Worm (Caenorhabditis elegans): ENCODE data around the gene gpd-4.

DNA sequence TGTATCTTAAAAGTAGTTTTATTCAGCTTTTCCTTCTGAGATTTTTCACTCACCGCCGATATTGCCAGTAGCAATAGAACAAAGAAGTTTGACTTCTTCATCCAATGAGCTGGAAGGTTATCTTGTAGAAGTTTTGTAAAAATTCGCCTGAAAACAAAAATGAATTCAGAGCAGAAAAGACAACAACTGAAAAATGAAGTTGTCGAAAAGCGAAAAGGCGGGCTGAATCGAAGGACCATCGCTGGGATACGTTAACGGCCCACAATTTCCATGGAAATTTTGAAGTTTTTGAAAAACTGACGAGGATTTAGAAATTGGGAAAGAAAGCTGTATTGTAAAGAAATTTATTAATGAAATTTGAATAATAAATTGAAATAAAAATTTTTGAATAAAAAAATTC, 49.3 kb upstream of the gpd-4 start, which contains the start of gene lov-1:
- TF ChIP-seq nhr-28 (tag; optimal IDR thresholded peaks at IDR 0.05) (no peak), blmp-1 (tag; optimal IDR thresholded peaks at IDR 0.05) (no peak), cnd-1 (tag; optimal IDR thresholded peaks at IDR 0.05) (no peak), ceh-83 (GFP tag; optimal IDR thresholded peaks at IDR 0.05) (no peak), drap-1 (GFP tag; optimal IDR thresholded peaks at IDR 0.05) (no peak), elt-1 (tag; optimal IDR thresholded peaks at IDR 0.05; ENCODE audit: borderline replicate concordance, insufficient read depth) (no peak), nhr-2 (tag; optimal IDR thresholded peaks at IDR 0.05) (no peak), nhr-12 (tag; optimal IDR thresholded peaks at IDR 0.05) (no peak), bed-3 (GFP tag; optimal IDR thresholded peaks at IDR 0.05) (no peak), ham-2 (GFP tag; optimal IDR thresholded peaks at IDR 0.05) (no peak)

Data from whole organism, mixed stage, embryonic.